Fruit fly (Drosophila melanogaster) Kc167 (cell line): ENCODE results near the gene Hsp67Ba.

Experiments used
- Myc ChIP-seq: fragments of >200 bp; optimal IDR thresholded peaks from 2 replicates; lab custom pipeline; 2017; ENCODE audit warnings: missing external identifiers
- Sin3A ChIP-seq: fragments of >200 bp; optimal IDR thresholded peaks from 2 replicates; lab custom pipeline; 2018; ENCODE audit warnings: missing external identifiers
- h ChIP-seq: fragments of >200 bp; optimal IDR thresholded peaks from 3 replicates; lab custom pipeline; 2018; ENCODE audit warnings: missing external identifiers
- insv ChIP-seq: fragments of >200 bp; optimal IDR thresholded peaks from 3 replicates; lab custom pipeline; 2018; ENCODE audit warnings: missing external identifiers
- psq ChIP-seq: fragments of >200 bp; optimal IDR thresholded peaks from 2 replicates; lab custom pipeline; 2017; ENCODE audit warnings: missing external identifiers
- ttk ChIP-seq: sonication (Bioruptor generic); optimal IDR thresholded peaks from 2 replicates; lab custom pipeline; 2017; ENCODE audit warnings: missing external identifiers

DNA sequence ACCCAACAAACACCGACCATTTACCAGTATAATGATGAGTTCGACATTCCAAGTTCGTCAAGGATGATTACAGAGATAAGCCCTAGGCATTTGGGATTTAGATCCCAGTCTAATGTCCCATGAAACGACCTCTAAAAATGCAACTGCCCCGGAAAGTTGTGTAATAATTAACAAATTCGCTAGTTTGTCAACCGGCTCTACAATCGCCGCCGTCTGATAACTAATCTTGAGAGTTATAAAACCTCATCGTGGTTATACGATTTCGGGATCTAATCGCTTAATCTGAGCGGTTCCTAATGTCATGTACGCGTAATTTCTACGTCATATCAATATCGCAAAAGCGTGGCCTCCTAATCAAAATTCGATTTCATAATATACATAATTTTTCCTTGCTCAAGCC is 23.8 kb downstream of the Hsp67Ba start:
- TF ChIP-seq Sin3A (lab: Kevin White, UChicago), result no peak
- TF ChIP-seq insv, result no peak
- TF ChIP-seq h (lab: Kevin White, UChicago), result no peak
- no peak for TF ChIP-seq Myc
- TF ChIP-seq ttk (lab: Kevin White, UChicago), result no peak
- TF ChIP-seq psq (lab: Kevin White, UChicago), result no peak
